Fruit fly (Drosophila melanogaster) whole organism, embryonic: Measurements from ENCODE around the gene natalisin.
A peak's percentile ranks its signal among the peaks of the same experiment; 100 is the strongest.

Source experiments
- CG10209 ChIP-seq: fragments of 200-800 bp; sonication (Bioruptor generic); optimal IDR thresholded peaks from 3 replicates; lab custom pipeline; 2017; ENCODE audit warnings: missing biosample characterization, mild to moderate bottlenecking, missing genetic modification characterization, missing genetic modification reagents
- CG10267 ChIP-seq: fragments of 200-800 bp; sonication (Bioruptor generic); optimal IDR thresholded peaks from 2 replicates; lab custom pipeline; 2018; ENCODE audit warnings: missing biosample characterization, mild to moderate bottlenecking, missing genetic modification characterization, moderate library complexity
- CG10321 ChIP-seq: fragments of 200-800 bp; sonication (Bioruptor generic); IDR thresholded peaks from 2 replicates; pipeline ENCODE4 v1.3.6; 2022; ENCODE audit warnings: missing biosample characterization, missing genetic modification characterization
- CG10654 ChIP-seq: fragments of 200-800 bp; sonication (Bioruptor generic); optimal IDR thresholded peaks from 2 replicates; lab custom pipeline; 2016; ENCODE audit warnings: missing biosample characterization, missing genetic modification characterization
- CG10979 ChIP-seq: fragments of 200-800 bp; sonication (Bioruptor generic); optimal IDR thresholded peaks from 2 replicates; lab custom pipeline; 2018; ENCODE audit warnings: missing biosample characterization, mild to moderate bottlenecking, missing genetic modification characterization, moderate library complexity
- CG11247 ChIP-seq: fragments of 200-800 bp; sonication (Bioruptor generic); IDR thresholded peaks from 2 replicates; pipeline ENCODE4 v1.3.6; 2022; ENCODE audit warnings: missing biosample characterization, missing genetic modification characterization
- CG13287 ChIP-seq: fragments of 200-800 bp; sonication (Bioruptor generic); IDR thresholded peaks from 2 replicates; pipeline ENCODE4 v1.3.6; 2022; ENCODE audit warnings: missing biosample characterization, missing genetic modification characterization; ENCODE audit not compliant: partially characterized antibody
- CG17328 ChIP-seq: fragments of 200-800 bp; sonication (Bioruptor generic); IDR thresholded peaks from 2 replicates; pipeline ENCODE4 v1.3.6; 2022; ENCODE audit warnings: missing biosample characterization, missing genetic modification characterization
- CG17385 ChIP-seq: fragments of 200-800 bp; sonication (Bioruptor generic); optimal IDR thresholded peaks from 3 replicates; lab custom pipeline; 2018; ENCODE audit warnings: missing biosample characterization, mild to moderate bottlenecking, missing genetic modification characterization
- CG32767 ChIP-seq: fragments of 200-800 bp; sonication (Bioruptor generic); IDR thresholded peaks from 2 replicates; pipeline ENCODE4 v1.3.6; 2022; ENCODE audit warnings: missing biosample characterization, missing genetic modification characterization
- CG32772 ChIP-seq: fragments of 200-800 bp; sonication (Bioruptor generic); IDR thresholded peaks from 2 replicates; pipeline ENCODE4 v1.3.6; 2022; ENCODE audit warnings: missing biosample characterization, missing genetic modification characterization
- CG33213 ChIP-seq: fragments of 200-800 bp; sonication (Bioruptor generic); optimal IDR thresholded peaks from 3 replicates; lab custom pipeline; 2016; ENCODE audit warnings: missing biosample characterization, missing genetic modification characterization
- CG4617 ChIP-seq: fragments of 200-800 bp; sonication (Bioruptor generic); optimal IDR thresholded peaks from 3 replicates; lab custom pipeline; 2016; ENCODE audit warnings: missing biosample characterization, missing genetic modification characterization, borderline replicate concordance
- CG4854 ChIP-seq: fragments of 200-800 bp; sonication (Bioruptor generic); optimal IDR thresholded peaks from 2 replicates; lab custom pipeline; 2016; ENCODE audit warnings: missing biosample characterization, missing genetic modification characterization, inconsistent platforms
- CG5245 ChIP-seq: fragments of 200-800 bp; sonication (Bioruptor generic); optimal IDR thresholded peaks from 3 replicates; lab custom pipeline; 2016; ENCODE audit warnings: missing biosample characterization, missing genetic modification characterization
- CG8089 ChIP-seq: fragments of 200-800 bp; sonication (Bioruptor generic); optimal IDR thresholded peaks from 3 replicates; lab custom pipeline; 2016; ENCODE audit warnings: missing biosample characterization, missing genetic modification characterization
- CG9817 ChIP-seq: fragments of 200-800 bp; sonication (Bioruptor generic); optimal IDR thresholded peaks from 2 replicates; lab custom pipeline; 2018; ENCODE audit warnings: missing biosample characterization, mild to moderate bottlenecking, missing genetic modification characterization, moderate library complexity
- Dfd ChIP-seq, 2 experiments: fragments of >200 bp; optimal IDR thresholded peaks; 2 replicates each; lab custom pipeline; 2017; ENCODE audit warnings: missing biosample characterization in 2 of 2, missing genetic modification characterization in 2 of 2
- Fer3 ChIP-seq: fragments of 200-800 bp; sonication (Bioruptor generic); optimal IDR thresholded peaks from 2 replicates; lab custom pipeline; 2018; ENCODE audit warnings: missing biosample characterization, mild to moderate bottlenecking, missing genetic modification characterization, moderate library complexity
- Hsf ChIP-seq: fragments of 200-800 bp; sonication (Bioruptor generic); optimal IDR thresholded peaks from 3 replicates; lab custom pipeline; 2016; ENCODE audit warnings: missing biosample characterization, missing genetic modification characterization
- Kr ChIP-seq: fragments of 200-800 bp; sonication (Bioruptor generic); optimal IDR thresholded peaks from 2 replicates; lab custom pipeline; 2017; ENCODE audit warnings: missing biosample characterization, mild to moderate bottlenecking, missing genetic modification characterization
- Ptx1 ChIP-seq: fragments of 200-800 bp; sonication (Bioruptor generic); IDR thresholded peaks from 2 replicates; pipeline ENCODE4 v1.3.6; 2022; ENCODE audit warnings: missing biosample characterization, missing genetic modification characterization
- Scr ChIP-seq: fragments of 200-800 bp; sonication (Bioruptor generic); IDR thresholded peaks from 2 replicates; pipeline ENCODE4 v1.3.6; 2022; ENCODE audit warnings: missing biosample characterization, missing genetic modification characterization; ENCODE audit not compliant: partially characterized antibody
- Side ChIP-seq: fragments of 200-800 bp; sonication (Bioruptor generic); optimal IDR thresholded peaks from 2 replicates; lab custom pipeline; 2016; ENCODE audit warnings: missing biosample characterization, missing genetic modification characterization
- Usf ChIP-seq: fragments of 200-800 bp; sonication (Bioruptor generic); optimal IDR thresholded peaks from 2 replicates; lab custom pipeline; 2017; ENCODE audit warnings: missing genotype, missing biosample characterization, missing genetic modification characterization
- ash1 ChIP-seq: fragments of 200-800 bp; sonication (Bioruptor generic); optimal IDR thresholded peaks from 2 replicates; lab custom pipeline; 2018; ENCODE audit warnings: missing biosample characterization, mild to moderate bottlenecking, missing genetic modification characterization
- br ChIP-seq: fragments of >200 bp; optimal IDR thresholded peaks from 2 replicates; lab custom pipeline; 2017
- bsh ChIP-seq, 2 experiments: fragments of 200-800 bp; sonication (Bioruptor generic); optimal IDR thresholded peaks; 2 replicates each; lab custom pipeline; 2017 to 2018; ENCODE audit warnings: mild to moderate bottlenecking in 2 of 2, missing biosample characterization in 2 of 2, missing genetic modification characterization in 2 of 2, moderate library complexity in 1 of 2
- cato ChIP-seq: fragments of 200-800 bp; sonication (Bioruptor generic); optimal IDR thresholded peaks from 2 replicates; lab custom pipeline; 2016; ENCODE audit warnings: missing biosample characterization, missing genetic modification characterization, borderline replicate concordance
- chif ChIP-seq, 2 experiments: fragments of 200-800 bp; sonication (Bioruptor generic); optimal IDR thresholded peaks; 3 replicates each; lab custom pipeline; 2016; ENCODE audit warnings: missing biosample characterization in 2 of 2, missing genetic modification characterization in 2 of 2
- ci ChIP-seq: fragments of 200-800 bp; sonication (Bioruptor generic); IDR thresholded peaks from 3 replicates; pipeline ENCODE4 v1.3.6; 2022; ENCODE audit warnings: missing biosample characterization, missing genetic modification characterization
- dan ChIP-seq: fragments of 200-800 bp; sonication (Bioruptor generic); IDR thresholded peaks from 2 replicates; pipeline ENCODE4 v1.3.6; 2022; ENCODE audit warnings: missing biosample characterization, missing genetic modification characterization
- dmrt99B ChIP-seq: fragments of 200-800 bp; sonication (Bioruptor generic); optimal IDR thresholded peaks from 2 replicates; lab custom pipeline; 2018; ENCODE audit warnings: missing biosample characterization, mild to moderate bottlenecking, missing genetic modification characterization, moderate library complexity
- eve ChIP-seq, 2 experiments: fragments of >200 bp; optimal IDR thresholded peaks; 2 replicates each; lab custom pipeline; 2017; ENCODE audit warnings: missing biosample characterization in 2 of 2, missing genetic modification characterization in 2 of 2
- fu2 ChIP-seq: fragments of 200-800 bp; sonication (Bioruptor generic); optimal IDR thresholded peaks from 2 replicates; lab custom pipeline; 2016; ENCODE audit warnings: missing biosample characterization, missing genetic modification characterization
- gcm2 ChIP-seq: fragments of 200-800 bp; sonication (Bioruptor generic); optimal IDR thresholded peaks from 2 replicates; lab custom pipeline; 2016; ENCODE audit warnings: missing biosample characterization, missing genetic modification characterization
- gsb ChIP-seq: fragments of 200-800 bp; sonication (Bioruptor generic); IDR thresholded peaks from 2 replicates; pipeline ENCODE4 v1.3.6; 2022; ENCODE audit warnings: missing biosample characterization, missing genetic modification characterization
- hb ChIP-seq: fragments of 200-800 bp; sonication (Bioruptor generic); IDR thresholded peaks from 3 replicates; pipeline ENCODE4 v1.3.6; 2022; ENCODE audit warnings: missing biosample characterization, missing genetic modification characterization; ENCODE audit not compliant: partially characterized antibody
- hth ChIP-seq: fragments of >200 bp; optimal IDR thresholded peaks from 2 replicates; lab custom pipeline; 2017; ENCODE audit warnings: inconsistent platforms
- knrl ChIP-seq: fragments of 200-800 bp; sonication (Bioruptor generic); IDR thresholded peaks from 3 replicates; pipeline ENCODE4 v1.3.6; 2022; ENCODE audit warnings: missing biosample characterization, missing genetic modification characterization; ENCODE audit not compliant: partially characterized antibody
- luna ChIP-seq: fragments of 200-800 bp; sonication (Bioruptor generic); optimal IDR thresholded peaks from 2 replicates; lab custom pipeline; 2016; ENCODE audit warnings: missing biosample characterization, missing genetic modification characterization
- nom ChIP-seq: fragments of 200-800 bp; sonication (Bioruptor generic); optimal IDR thresholded peaks from 2 replicates; lab custom pipeline; 2017; ENCODE audit warnings: missing biosample characterization, missing genetic modification characterization, mild to moderate bottlenecking, moderate library complexity, missing genetic modification reagents
- pho ChIP-seq: fragments of 200-800 bp; sonication (Bioruptor generic); optimal IDR thresholded peaks from 2 replicates; lab custom pipeline; 2016; ENCODE audit warnings: missing biosample characterization, missing genetic modification characterization
- prd ChIP-seq, 3 experiments: fragments of >200 bp in 2 of 3; fragments of 200-800 bp in 1 of 3; sonication (Bioruptor generic) in 1 of 3; optimal IDR thresholded peaks in 2 of 3; IDR thresholded peaks in 1 of 3; 2 replicates in 2 of 3; 3 replicates in 1 of 3; pipeline versions ENCODE4 v1.3.6 to Lab custom; 2017 to 2022; ENCODE audit warnings: missing biosample characterization in 1 of 3, missing genetic modification characterization in 1 of 3
- pzg ChIP-seq: fragments of 200-800 bp; sonication (Bioruptor generic); optimal IDR thresholded peaks from 3 replicates; lab custom pipeline; 2018; ENCODE audit warnings: missing biosample characterization, mild to moderate bottlenecking, missing genetic modification characterization, moderate library complexity
- tgo ChIP-seq: fragments of 200-800 bp; sonication (Bioruptor generic); IDR thresholded peaks from 3 replicates; pipeline ENCODE4 v1.3.6; 2022; ENCODE audit warnings: missing biosample characterization, missing genetic modification characterization
- twi ChIP-seq: fragments of 200-800 bp; optimal IDR thresholded peaks from 2 replicates; lab custom pipeline; 2019; ENCODE audit warnings: missing biosample characterization, mild to moderate bottlenecking, missing genetic modification characterization, moderate library complexity
- tx ChIP-seq: fragments of 200-800 bp; sonication (Bioruptor generic); optimal IDR thresholded peaks from 2 replicates; lab custom pipeline; 2016; ENCODE audit warnings: missing biosample characterization, missing genetic modification characterization
- wek ChIP-seq: fragments of 200-800 bp; sonication (Bioruptor generic); optimal IDR thresholded peaks from 3 replicates; lab custom pipeline; 2018; ENCODE audit warnings: missing biosample characterization, mild to moderate bottlenecking, missing genetic modification characterization, moderate library complexity

Gene natalisin

DNA sequence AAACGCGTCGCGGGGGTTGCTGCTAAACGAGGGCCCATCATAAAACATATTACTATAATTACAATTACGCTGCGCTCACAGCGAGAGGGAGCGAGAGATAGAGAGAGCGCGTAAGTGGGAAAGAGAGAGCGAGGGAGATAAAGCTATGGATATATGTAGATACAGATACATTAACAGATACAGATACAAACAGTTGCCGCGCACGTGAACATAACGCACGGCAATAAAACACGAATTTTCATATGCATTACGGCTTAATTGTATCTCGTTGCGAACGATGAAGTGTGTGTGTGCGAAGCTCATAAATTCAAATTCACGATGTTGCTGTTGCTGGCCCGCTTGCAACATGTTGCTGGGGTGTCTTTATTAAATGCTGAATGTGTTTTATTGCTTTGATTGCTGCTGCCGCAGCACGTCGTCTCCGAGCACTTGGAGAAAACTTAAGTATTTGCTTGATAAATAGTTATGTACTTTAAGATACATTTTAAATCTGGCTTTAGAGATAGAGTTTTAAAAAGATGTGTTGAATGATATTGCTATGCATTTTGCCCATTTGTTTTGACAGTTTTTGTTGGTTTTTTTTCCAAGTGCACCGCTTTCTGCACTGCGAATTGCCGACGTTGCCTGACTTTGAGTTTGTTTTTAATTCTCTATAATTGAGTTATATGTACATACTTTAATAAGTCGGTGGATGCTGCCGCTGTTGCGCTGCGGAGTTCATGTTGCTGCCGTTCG, 48.0 kb upstream of the natalisin start:
- TF ChIP-seq gsb = peak; percentile 57
- peak; percentile 69 for TF ChIP-seq CG10654 (GFP tag; lab: Kevin White, UChicago)
- TF ChIP-seq CG32772 (GFP tag; lab: Robert Waterston, UW) = peak; percentile 75
- TF ChIP-seq CG10321 = 0 out of 2 replicates have a peak, but pooled peaks have one; percentile 30
- peak; percentile 78 for TF ChIP-seq CG11247 (GFP tag; lab: Robert Waterston, UW)
- TF ChIP-seq chif (GFP tag; optimal IDR thresholded peaks at IDR 0.05; lab: Kevin White, UChicago) = peak; percentile 73 to 84
- TF ChIP-seq Scr (GFP tag; lab: Robert Waterston, UW) = no peak
- no peak for TF ChIP-seq hth (lab: Kevin White, UChicago)
- TF ChIP-seq ash1 = no peak
- TF ChIP-seq CG33213 (GFP tag; lab: Kevin White, UChicago) = peak; percentile 8
- TF ChIP-seq prd (optimal IDR thresholded peaks at IDR 0.05; lab: Kevin White, UChicago) = no peak
- TF ChIP-seq prd (GFP tag; IDR thresholded peaks at IDR 0.05; lab: Robert Waterston, UW) = peak; percentile 84
- peak; percentile 80 to 93 for TF ChIP-seq bsh (GFP tag; optimal IDR thresholded peaks at IDR 0.05; lab: Kevin White, UChicago)
- peak; percentile 53 for TF ChIP-seq Side (GFP tag; lab: Kevin White, UChicago)
- no peak for TF ChIP-seq wek (GFP tag; lab: Kevin White, UChicago)
- peak; percentile 83 for TF ChIP-seq dmrt99B (tag; lab: Kevin White, UChicago)
- TF ChIP-seq knrl (GFP tag; lab: Robert Waterston, UW) = no peak
- no peak for TF ChIP-seq twi
- TF ChIP-seq pzg (GFP tag; lab: Kevin White, UChicago) = no peak
- TF ChIP-seq gcm2 (GFP tag; lab: Kevin White, UChicago) = peak; percentile 48
- peak; percentile 90 for TF ChIP-seq tgo (GFP tag; lab: Robert Waterston, UW)
- peak; percentile 68 for TF ChIP-seq tx (GFP tag; lab: Kevin White, UChicago)
- peak; percentile 43 for TF ChIP-seq Fer3 (tag; lab: Kevin White, UChicago)
- TF ChIP-seq CG4617 (GFP tag; lab: Kevin White, UChicago) = peak; percentile 42
- peak; percentile 78 for TF ChIP-seq nom
- peak; percentile 62 for TF ChIP-seq CG9817 (tag; lab: Kevin White, UChicago)
- TF ChIP-seq dan (GFP tag; lab: Robert Waterston, UW) = no peak
- TF ChIP-seq CG32767 (GFP tag; lab: Robert Waterston, UW) = peak; percentile 75
- peak; percentile 71 for TF ChIP-seq cato (GFP tag; lab: Kevin White, UChicago)
- TF ChIP-seq Kr (GFP tag; lab: Kevin White, UChicago) = no peak
- TF ChIP-seq CG10209 (GFP tag; lab: Kevin White, UChicago) = peak; percentile 79
- TF ChIP-seq CG8089 (GFP tag; lab: Kevin White, UChicago) = peak; percentile 41
- peak; percentile 85 for TF ChIP-seq Hsf
- peak; percentile 72 for TF ChIP-seq CG5245 (GFP tag; lab: Kevin White, UChicago)
- peak; percentile 78 for TF ChIP-seq CG17385
- TF ChIP-seq CG10267 (tag; lab: Kevin White, UChicago) = peak; percentile 51
- TF ChIP-seq CG17328 (GFP tag; lab: Robert Waterston, UW) = peak; percentile 90
- no peak for TF ChIP-seq br (lab: Kevin White, UChicago)
- peak; percentile 11 for TF ChIP-seq Usf (GFP tag; lab: Kevin White, UChicago)
- TF ChIP-seq luna = no peak
- TF ChIP-seq hb (GFP tag; lab: Robert Waterston, UW) = no peak
- TF ChIP-seq Ptx1 (GFP tag; lab: Robert Waterston, UW) = peak; percentile 89
- no peak for TF ChIP-seq CG13287 (GFP tag; lab: Robert Waterston, UW)
- TF ChIP-seq CG4854 (GFP tag; lab: Kevin White, UChicago) = peak; percentile 46
- peak in 1 of 2 experiments; percentile 94 for TF ChIP-seq eve (GFP tag; optimal IDR thresholded peaks at IDR 0.05; lab: Kevin White, UChicago)
- TF ChIP-seq fu2 = peak; percentile 59
- peak; percentile 93 for TF ChIP-seq ci (GFP tag; lab: Robert Waterston, UW)
- TF ChIP-seq pho (GFP tag; lab: Kevin White, UChicago) = peak; percentile 75
- no peak for TF ChIP-seq Dfd (GFP tag; optimal IDR thresholded peaks at IDR 0.05; lab: Kevin White, UChicago)
- TF ChIP-seq CG10979 (tag; lab: Kevin White, UChicago) = peak; percentile 65
